Worm (Caenorhabditis elegans) whole organism, mixed stage, embryonic: ENCODE results near the gene Y17G9B.2.

ENCODE experiments used
- elt-3 ChIP-seq: fragments of 150-350 bp; optimal IDR thresholded peaks from 2 replicates; lab custom pipeline; 2014; ENCODE audit warnings: missing biosample characterization, missing genetic modification characterization
- flh-1 ChIP-seq: fragments of 200-800 bp; sonication (Bioruptor generic); optimal IDR thresholded peaks from 2 replicates; lab custom pipeline; 2018; ENCODE audit warnings: mild to moderate bottlenecking, missing genetic modification characterization, moderate library complexity, missing compliant biosample characterization
- lin-13 ChIP-seq: fragments of 150-350 bp; optimal IDR thresholded peaks from 2 replicates; lab custom pipeline; 2014; ENCODE audit warnings: missing biosample characterization, missing genetic modification characterization
- nhr-12 ChIP-seq: fragments of 150-350 bp; optimal IDR thresholded peaks from 2 replicates; lab custom pipeline; 2014; ENCODE audit warnings: missing biosample characterization, missing genetic modification characterization
- nhr-237 ChIP-seq: fragments of 150-350 bp; optimal IDR thresholded peaks from 2 replicates; lab custom pipeline; 2014; ENCODE audit warnings: missing biosample characterization, missing genetic modification characterization
- snpc-4 ChIP-seq: fragments of 150-350 bp; optimal IDR thresholded peaks from 2 replicates; lab custom pipeline; 2014; ENCODE audit warnings: missing biosample characterization, missing genetic modification characterization
- unc-62 ChIP-seq: fragments of 150-350 bp; optimal IDR thresholded peaks from 2 replicates; lab custom pipeline; 2014; ENCODE audit warnings: missing biosample characterization, missing genetic modification reagents, missing genetic modification characterization

- TF ChIP-seq snpc-4 (tag; lab: Kevin White, UChicago) (no peak), nhr-12 (tag; lab: Kevin White, UChicago) (no peak), elt-3 (tag; lab: Kevin White, UChicago) (no peak), flh-1 (no peak), nhr-237 (tag; lab: Kevin White, UChicago) (no peak), lin-13 (no peak), unc-62 (GFP tag; lab: Kevin White, UChicago) (no peak)
Measured at ce11 chrIV:4806486-4806885, 42.5 kb downstream of the Y17G9B.2 start, which contains the start of gene dpf-5.
